Fruit fly (Drosophila melanogaster) whole organism, embryonic: Measurements from ENCODE around the gene CG13360.

ENCODE experiments used
- Abd-B ChIP-seq: fragments of 200-800 bp; sonication (Bioruptor generic); optimal IDR thresholded peaks from 2 replicates; lab custom pipeline; 2018; ENCODE audit warnings: missing biosample characterization, mild to moderate bottlenecking, missing genetic modification characterization, moderate library complexity
- Aef1 ChIP-seq: fragments of 200-800 bp; sonication (Bioruptor generic); IDR thresholded peaks from 3 replicates; pipeline ENCODE4 v1.3.6; 2022; ENCODE audit warnings: missing biosample characterization, missing genetic modification characterization
- Blimp-1 ChIP-seq: fragments of 200-800 bp; sonication (Bioruptor generic); optimal IDR thresholded peaks from 3 replicates; lab custom pipeline; 2018; ENCODE audit warnings: missing biosample characterization, missing genetic modification characterization, mild to moderate bottlenecking, moderate library complexity, missing genetic modification reagents
- CG12659 ChIP-seq: fragments of 200-800 bp; sonication (Bioruptor generic); optimal IDR thresholded peaks from 3 replicates; lab custom pipeline; 2017; ENCODE audit warnings: mild to moderate bottlenecking, missing biosample characterization, missing genetic modification reagents, missing genetic modification characterization
- CG12942 ChIP-seq: fragments of 200-800 bp; sonication (Bioruptor generic); optimal IDR thresholded peaks from 3 replicates; lab custom pipeline; 2016; ENCODE audit warnings: missing biosample characterization, missing genetic modification characterization
- CG14441 ChIP-seq: fragments of 200-800 bp; sonication (Bioruptor generic); IDR thresholded peaks from 2 replicates; pipeline ENCODE4 v1.3.6; 2022; ENCODE audit warnings: missing biosample characterization, missing genetic modification characterization
- CG15601 ChIP-seq: fragments of 200-800 bp; sonication (Bioruptor generic); optimal IDR thresholded peaks from 3 replicates; lab custom pipeline; 2019; ENCODE audit warnings: missing biosample characterization, mild to moderate bottlenecking, missing genetic modification characterization, moderate library complexity
- CG1602 ChIP-seq: fragments of 200-800 bp; sonication (Bioruptor generic); optimal IDR thresholded peaks from 3 replicates; lab custom pipeline; 2016; ENCODE audit warnings: missing biosample characterization, missing genetic modification characterization
- CG16863 ChIP-seq: fragments of 200-800 bp; sonication (Bioruptor generic); optimal IDR thresholded peaks from 3 replicates; lab custom pipeline; 2016; ENCODE audit warnings: missing biosample characterization, missing genetic modification characterization
- CG17359 ChIP-seq: fragments of 200-800 bp; sonication (Bioruptor generic); optimal IDR thresholded peaks from 3 replicates; lab custom pipeline; 2018; ENCODE audit warnings: missing biosample characterization, mild to moderate bottlenecking, missing genetic modification characterization, moderate library complexity
- CG17361 ChIP-seq: fragments of 200-800 bp; sonication (Bioruptor generic); IDR thresholded peaks from 3 replicates; pipeline ENCODE4 v1.3.6; 2022; ENCODE audit warnings: missing biosample characterization, missing genetic modification characterization
- CG18619 ChIP-seq: fragments of 200-800 bp; sonication (Bioruptor generic); optimal IDR thresholded peaks from 3 replicates; lab custom pipeline; 2017; ENCODE audit warnings: missing biosample characterization, mild to moderate bottlenecking, missing genetic modification characterization
- CG2129 ChIP-seq: fragments of 200-800 bp; sonication (Bioruptor generic); IDR thresholded peaks from 2 replicates; pipeline ENCODE4 v1.3.6; 2022; ENCODE audit warnings: missing biosample characterization, missing genetic modification characterization; ENCODE audit not compliant: partially characterized antibody
- CG2678 ChIP-seq: fragments of 200-800 bp; sonication (Bioruptor generic); optimal IDR thresholded peaks from 3 replicates; lab custom pipeline; 2019; ENCODE audit warnings: missing biosample characterization, mild to moderate bottlenecking, missing genetic modification characterization, moderate library complexity
- CG31441 ChIP-seq: fragments of 200-800 bp; sonication (Bioruptor generic); IDR thresholded peaks from 2 replicates; pipeline ENCODE4 v1.3.6; 2022; ENCODE audit warnings: missing biosample characterization, missing genetic modification characterization
- CG42726 ChIP-seq: fragments of 200-800 bp; sonication (Bioruptor generic); IDR thresholded peaks from 2 replicates; pipeline ENCODE4 v1.3.6; 2022; ENCODE audit warnings: missing biosample characterization, missing genetic modification characterization; ENCODE audit not compliant: partially characterized antibody
- CG4617 ChIP-seq: fragments of 200-800 bp; sonication (Bioruptor generic); optimal IDR thresholded peaks from 3 replicates; lab custom pipeline; 2016; ENCODE audit warnings: missing biosample characterization, missing genetic modification characterization, borderline replicate concordance
- CG8290 ChIP-seq, 3 experiments: fragments of 200-800 bp; sonication (Bioruptor generic); optimal IDR thresholded peaks; 2 replicates each; lab custom pipeline; 2016 to 2019; ENCODE audit warnings: missing biosample characterization in 3 of 3, missing genetic modification characterization in 3 of 3, mild to moderate bottlenecking in 2 of 3, moderate library complexity in 1 of 3
- CG8388 ChIP-seq: fragments of 200-800 bp; sonication (Bioruptor generic); optimal IDR thresholded peaks from 2 replicates; lab custom pipeline; 2019; ENCODE audit warnings: missing biosample characterization, mild to moderate bottlenecking, missing genetic modification characterization, moderate library complexity
- CkIIα-i1 ChIP-seq: fragments of 200-800 bp; sonication (Bioruptor generic); IDR thresholded peaks from 2 replicates; pipeline ENCODE4 v1.3.6; 2022; ENCODE audit warnings: missing biosample characterization, missing genetic modification characterization
- Dek ChIP-seq: fragments of 200-800 bp; sonication (Bioruptor generic); optimal IDR thresholded peaks from 3 replicates; lab custom pipeline; 2019; ENCODE audit warnings: missing biosample characterization, mild to moderate bottlenecking, missing genetic modification characterization, moderate library complexity
- Dll ChIP-seq: fragments of 200-800 bp; sonication (Bioruptor generic); IDR thresholded peaks from 4 replicates; pipeline ENCODE4 v1.3.6; 2022; ENCODE audit warnings: missing biosample characterization, missing genetic modification characterization; ENCODE audit not compliant: partially characterized antibody
- Ets65A ChIP-seq: fragments of 200-800 bp; sonication (Bioruptor generic); peaks from one replicate; lab custom pipeline; 2016; ENCODE audit warnings: missing biosample characterization, missing genetic modification characterization
- Ets97D ChIP-seq: fragments of 200-800 bp; sonication (Bioruptor generic); optimal IDR thresholded peaks from 3 replicates; lab custom pipeline; 2016; ENCODE audit warnings: missing biosample characterization, missing genetic modification characterization
- HLHmδ ChIP-seq: fragments of 200-800 bp; sonication (Bioruptor generic); optimal IDR thresholded peaks from 2 replicates; lab custom pipeline; 2018; ENCODE audit warnings: missing biosample characterization, mild to moderate bottlenecking, missing genetic modification characterization, moderate library complexity
- HmgZ ChIP-seq: fragments of 200-800 bp; sonication (Bioruptor generic); optimal IDR thresholded peaks from 2 replicates; lab custom pipeline; 2018; ENCODE audit warnings: missing biosample characterization, mild to moderate bottlenecking, missing genetic modification characterization
- Lim3 ChIP-seq: fragments of 200-800 bp; sonication (Bioruptor generic); IDR thresholded peaks from 2 replicates; pipeline ENCODE4 v1.3.6; 2022; ENCODE audit warnings: missing biosample characterization, missing genetic modification characterization
- MESR4 ChIP-seq: fragments of 200-800 bp; sonication (Bioruptor generic); optimal IDR thresholded peaks from 2 replicates; lab custom pipeline; 2018; ENCODE audit warnings: missing biosample characterization, mild to moderate bottlenecking, missing genetic modification characterization, moderate library complexity
- Mes4 ChIP-seq: fragments of 200-800 bp; sonication (Bioruptor generic); optimal IDR thresholded peaks from 2 replicates; lab custom pipeline; 2016; ENCODE audit warnings: missing biosample characterization, missing genetic modification characterization
- Nf-YB ChIP-seq: fragments of 200-800 bp; sonication (Bioruptor generic); optimal IDR thresholded peaks from 3 replicates; lab custom pipeline; 2019; ENCODE audit warnings: missing biosample characterization, mild to moderate bottlenecking, missing genetic modification characterization, moderate library complexity
- NfI ChIP-seq: fragments of 200-800 bp; sonication (Bioruptor generic); optimal IDR thresholded peaks from 3 replicates; lab custom pipeline; 2018; ENCODE audit warnings: missing biosample characterization, mild to moderate bottlenecking, missing genetic modification characterization, moderate library complexity
- ara ChIP-seq: fragments of 200-800 bp; sonication (Bioruptor generic); IDR thresholded peaks from 2 replicates; pipeline ENCODE4 v1.3.6; 2022; ENCODE audit warnings: missing biosample characterization, missing genetic modification characterization
- bigmax ChIP-seq: fragments of 200-800 bp; sonication (Bioruptor generic); optimal IDR thresholded peaks from 2 replicates; lab custom pipeline; 2018; ENCODE audit warnings: missing biosample characterization, mild to moderate bottlenecking, missing genetic modification characterization
- dmrt11E ChIP-seq: fragments of 200-800 bp; sonication (Bioruptor generic); optimal IDR thresholded peaks from 3 replicates; lab custom pipeline; 2018; ENCODE audit warnings: missing biosample characterization, mild to moderate bottlenecking, missing genetic modification characterization, moderate library complexity
- gem ChIP-seq: fragments of 200-800 bp; sonication (Bioruptor generic); optimal IDR thresholded peaks from 2 replicates; lab custom pipeline; 2019; ENCODE audit warnings: missing biosample characterization, mild to moderate bottlenecking, missing genetic modification characterization, moderate library complexity
- lola ChIP-seq, 3 experiments: fragments of >200 bp in 2 of 3; fragments of 200-800 bp in 1 of 3; sonication (Bioruptor generic) in 1 of 3; optimal IDR thresholded peaks; 2 replicates each; lab custom pipeline; 2017 to 2019; ENCODE audit warnings: missing biosample characterization in 3 of 3, missing genetic modification characterization in 3 of 3, mild to moderate bottlenecking in 1 of 3, moderate library complexity in 1 of 3
- mld ChIP-seq: fragments of 200-800 bp; sonication (Bioruptor generic); IDR thresholded peaks from 3 replicates; pipeline ENCODE4 v1.3.6; 2022; ENCODE audit warnings: missing biosample characterization, missing genetic modification characterization; ENCODE audit not compliant: partially characterized antibody
- nerfin-2 ChIP-seq: fragments of 200-800 bp; sonication (Bioruptor generic); IDR thresholded peaks from 2 replicates; pipeline ENCODE4 v1.3.6; 2022; ENCODE audit warnings: missing biosample characterization, missing genetic modification characterization; ENCODE audit not compliant: partially characterized antibody
- nmo ChIP-seq: fragments of 200-800 bp; sonication (Bioruptor generic); optimal IDR thresholded peaks from 2 replicates; lab custom pipeline; 2018; ENCODE audit warnings: missing biosample characterization, mild to moderate bottlenecking, missing genetic modification characterization, moderate library complexity
- nom ChIP-seq: fragments of 200-800 bp; sonication (Bioruptor generic); optimal IDR thresholded peaks from 2 replicates; lab custom pipeline; 2017; ENCODE audit warnings: missing biosample characterization, missing genetic modification characterization, mild to moderate bottlenecking, moderate library complexity, missing genetic modification reagents
- otp ChIP-seq: fragments of 200-800 bp; sonication (Bioruptor generic); IDR thresholded peaks from 3 replicates; pipeline ENCODE4, ENCODE4 v1.3.6; 2022; ENCODE audit warnings: missing biosample characterization, missing genetic modification characterization
- pan ChIP-seq, 4 experiments: fragments of >200 bp in 3 of 4; fragments of 200-800 bp in 1 of 4; sonication (Bioruptor generic) in 1 of 4; optimal IDR thresholded peaks in 3 of 4; IDR thresholded peaks in 1 of 4; 2 replicates each; pipeline versions ENCODE4 v1.3.6 to Lab custom; 2017 to 2022; ENCODE audit warnings: missing biosample characterization in 2 of 4, missing genetic modification characterization in 2 of 4, mixed read lengths in 1 of 4
- sd ChIP-seq: fragments of 200-800 bp; sonication (Bioruptor generic); optimal IDR thresholded peaks from 3 replicates; lab custom pipeline; 2018; ENCODE audit warnings: missing biosample characterization, mild to moderate bottlenecking, missing genetic modification characterization, moderate library complexity
- trh ChIP-seq: fragments of 200-800 bp; sonication (Bioruptor generic); optimal IDR thresholded peaks from 2 replicates; lab custom pipeline; 2016; ENCODE audit warnings: missing biosample characterization, missing genetic modification characterization
- unc-4 ChIP-seq: fragments of 200-800 bp; sonication (Bioruptor generic); IDR thresholded peaks from 2 replicates; pipeline ENCODE4 v1.3.6; 2022; ENCODE audit warnings: missing biosample characterization, missing genetic modification characterization; ENCODE audit not compliant: partially characterized antibody
- vvl ChIP-seq: fragments of 200-800 bp; sonication (Bioruptor generic); IDR thresholded peaks from 2 replicates; pipeline ENCODE4 v1.3.6; 2022; ENCODE audit warnings: missing biosample characterization, missing genetic modification characterization
- zen2 ChIP-seq: fragments of 200-800 bp; sonication (Bioruptor generic); IDR thresholded peaks from 3 replicates; pipeline ENCODE4 v1.3.6; 2022; ENCODE audit warnings: missing biosample characterization, missing genetic modification characterization; ENCODE audit not compliant: partially characterized antibody

CG13360 gene

DNA sequence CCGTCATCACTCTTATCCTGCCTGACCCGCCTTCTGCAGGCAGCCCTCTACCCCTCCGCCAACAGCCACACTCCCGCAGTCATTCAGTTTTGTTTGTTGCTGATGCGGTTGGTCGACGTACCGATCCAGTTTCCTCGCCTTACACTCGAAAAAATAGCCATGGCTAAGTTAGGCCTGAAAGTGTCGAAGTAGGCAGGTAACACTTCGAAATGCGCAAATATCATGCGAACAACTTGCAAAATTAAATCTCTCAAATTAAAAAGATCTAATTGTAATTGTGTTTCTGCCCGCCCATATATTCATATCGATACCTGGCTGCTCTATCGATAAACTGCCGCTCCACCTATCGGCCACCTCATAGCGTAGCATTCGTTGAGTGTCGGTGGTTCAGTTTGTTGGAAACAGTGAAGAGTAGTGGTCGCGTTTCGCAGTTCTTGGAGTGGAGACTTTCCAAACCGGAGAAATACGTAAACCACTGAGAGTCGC, 20.2 kb downstream of the CG13360 start, which contains the start of gene fz3 (continued):
- peak; percentile 29 for TF ChIP-seq CG17359 (tag; lab: Kevin White, UChicago)
- peak; percentile 88 for TF ChIP-seq unc-4
- TF ChIP-seq trh (GFP tag; lab: Kevin White, UChicago), result no peak
- TF ChIP-seq CG18619, result no peak
- TF ChIP-seq sd (tag; lab: Kevin White, UChicago), result no peak
- peak; percentile 2 for TF ChIP-seq Blimp-1 (GFP tag; lab: Kevin White, UChicago)
- TF ChIP-seq nom (GFP tag; lab: Kevin White, UChicago), result peak; percentile 73
- peak; percentile 1 for TF ChIP-seq Nf-YB (GFP tag; lab: Kevin White, UChicago)
- TF ChIP-seq NfI, result peak; percentile 6
- peak; percentile 85 for TF ChIP-seq zen2 (GFP tag; lab: Robert Waterston, UW)
- no peak for TF ChIP-seq CG12942
- peak; percentile 74 for TF ChIP-seq HLHmδ (GFP tag; lab: Kevin White, UChicago)
- peak; percentile 91 for TF ChIP-seq Dll (GFP tag; lab: Robert Waterston, UW)
- TF ChIP-seq CG8388 (GFP tag; lab: Kevin White, UChicago), result peak; percentile 1
- peak; percentile 17 for TF ChIP-seq bigmax (GFP tag; lab: Kevin White, UChicago)
- TF ChIP-seq CG31441 (GFP tag; lab: Robert Waterston, UW), result peak; percentile 27; the same call in 1 of the 2 replicates
- peak; percentile 9 for TF ChIP-seq MESR4 (GFP tag; lab: Kevin White, UChicago)
- peak; percentile 13 for TF ChIP-seq CG2678 (tag; lab: Kevin White, UChicago)
- peak; percentile 49 for TF ChIP-seq Ets97D (GFP tag; lab: Kevin White, UChicago)
- no peak for TF ChIP-seq lola (GFP tag; optimal IDR thresholded peaks at IDR 0.05; lab: Kevin White, UChicago)
- TF ChIP-seq vvl (GFP tag; lab: Robert Waterston, UW), result peak; percentile 40
- no peak for TF ChIP-seq CkIIα-i1 (GFP tag; lab: Robert Waterston, UW)
- no peak for TF ChIP-seq CG16863 (GFP tag; lab: Kevin White, UChicago)
- TF ChIP-seq Ets65A (GFP tag; lab: Kevin White, UChicago), result peak; percentile 48
- TF ChIP-seq Dek (tag; lab: Kevin White, UChicago), result no peak
- TF ChIP-seq otp (GFP tag; lab: Robert Waterston, UW), result 0 out of 3 replicates have a peak, but pooled peaks have one; percentile 22
- peak; percentile 61; the same call in 2 of the 3 replicates for TF ChIP-seq mld (GFP tag; lab: Robert Waterston, UW)
- TF ChIP-seq dmrt11E (tag; lab: Kevin White, UChicago), result peak; percentile 24
- peak; percentile 91 for TF ChIP-seq CG42726 (GFP tag; lab: Robert Waterston, UW)
- no peak for TF ChIP-seq CG8290 (GFP tag; optimal IDR thresholded peaks at IDR 0.05; lab: Kevin White, UChicago)
- peak in 1 of 2 experiments; percentile 76 for TF ChIP-seq CG8290 (tag; optimal IDR thresholded peaks at IDR 0.05; lab: Kevin White, UChicago)
- TF ChIP-seq pan (optimal IDR thresholded peaks at IDR 0.05; lab: Kevin White, UChicago), result no peak
- TF ChIP-seq pan (GFP tag; optimal IDR thresholded peaks at IDR 0.05 in 1 of 2, IDR thresholded peaks at IDR 0.05 in 1 of 2), result peak in 1 of 2 experiments; percentile 22
- no peak for TF ChIP-seq CG4617 (GFP tag; lab: Kevin White, UChicago)
- peak; percentile 23 for TF ChIP-seq CG15601 (tag; lab: Kevin White, UChicago)
- TF ChIP-seq CG14441 (GFP tag; lab: Robert Waterston, UW), result no peak
- peak; percentile 37 for TF ChIP-seq nmo
- TF ChIP-seq CG12659 (GFP tag; lab: Kevin White, UChicago), result peak; percentile 53
- peak; percentile 41 for TF ChIP-seq HmgZ (tag; lab: Kevin White, UChicago)
- TF ChIP-seq Lim3 (GFP tag; lab: Robert Waterston, UW), result no peak
- no peak for TF ChIP-seq ara (GFP tag; lab: Robert Waterston, UW)
- peak; percentile 55 for TF ChIP-seq CG2129
- peak; percentile 73 for TF ChIP-seq nerfin-2
- no peak for TF ChIP-seq Mes4 (GFP tag; lab: Kevin White, UChicago)
- TF ChIP-seq Aef1 (GFP tag; lab: Robert Waterston, UW), result no peak
- TF ChIP-seq gem, result peak; percentile 5
- TF ChIP-seq CG1602 (GFP tag; lab: Kevin White, UChicago), result no peak
- TF ChIP-seq CG17361, result no peak
- TF ChIP-seq Abd-B, result peak; percentile 0
